Worm (Caenorhabditis elegans): ENCODE data around the gene mxl-3.

The mxl-3 gene

ce11 chrX:13350123-13350798 is 343 bp downstream of the mxl-3 start:
- TF ChIP-seq lin-11 (tag; optimal IDR thresholded peaks at IDR 0.05) = no peak
- no peak for TF ChIP-seq ztf-11 (tag; optimal IDR thresholded peaks at IDR 0.05)
- TF ChIP-seq unc-39 (tag; optimal IDR thresholded peaks at IDR 0.05) = no peak
- 0 out of 2 replicates have a peak, but pooled peaks have one; percentile 64 for TF ChIP-seq ztf-1 (GFP tag; conservative IDR thresholded peaks at IDR 0.05)
- TF ChIP-seq nhr-129 (tag; optimal IDR thresholded peaks at IDR 0.05) = peak; percentile 4
- TF ChIP-seq Y55F3AM.14 (GFP tag; optimal IDR thresholded peaks at IDR 0.05) = no peak

- TF ChIP-seq lsy-2 (tag; optimal IDR thresholded peaks at IDR 0.05) (peak in 1 of 2 experiments; percentile 66), nhr-23 (tag; optimal IDR thresholded peaks at IDR 0.05) (no peak), lin-11 (tag; optimal IDR thresholded peaks at IDR 0.05) (no peak), sma-9 (GFP tag; optimal IDR thresholded peaks at IDR 0.05) (peak; percentile 52), sma-9 (tag; optimal IDR thresholded peaks at IDR 0.05) (no peak), crh-2 (tag; optimal IDR thresholded peaks at IDR 0.05) (peak; percentile 72), nhr-77 (tag; optimal IDR thresholded peaks at IDR 0.05) (no peak), sem-4 (tag; optimal IDR thresholded peaks at IDR 0.05) (peak; percentile 21), F13H6.1 (tag; optimal IDR thresholded peaks at IDR 0.05) (peak; percentile 37), ceh-82 (tag; optimal IDR thresholded peaks at IDR 0.05) (no peak), unc-62 (GFP tag; optimal IDR thresholded peaks at IDR 0.05) (peak; percentile 17), ztf-1 (GFP tag; conservative IDR thresholded peaks at IDR 0.05) (0 out of 2 replicates have a peak, but pooled peaks have one; percentile 28), mab-5 (tag; optimal IDR thresholded peaks at IDR 0.05) (no peak), ztf-11 (tag; optimal IDR thresholded peaks at IDR 0.05) (no peak), lin-13 (GFP tag; optimal IDR thresholded peaks at IDR 0.05) (peak; percentile 71), elt-1 (tag; optimal IDR thresholded peaks at IDR 0.05) (no peak), nhr-25 (tag; optimal IDR thresholded peaks at IDR 0.05) (peak; percentile 62), nhr-6 (tag; optimal IDR thresholded peaks at IDR 0.05) (no peak), nhr-11 (tag; optimal IDR thresholded peaks at IDR 0.05) (peak; percentile 63), nhr-21 (tag; optimal IDR thresholded peaks at IDR 0.05) (peak; percentile 84), elt-3 (tag; optimal IDR thresholded peaks at IDR 0.05) (no peak), nhr-12 (tag; optimal IDR thresholded peaks at IDR 0.05) (no peak), ama-1 (optimal IDR thresholded peaks at IDR 0.05) (peak; percentile 88), Y55F3AM.14 (GFP tag; optimal IDR thresholded peaks at IDR 0.05) (peak; percentile 71), dmd-4 (tag; optimal IDR thresholded peaks at IDR 0.05) (no peak), alr-1 (tag; optimal IDR thresholded peaks at IDR 0.05) (no peak), R02D3.7 (tag; optimal IDR thresholded peaks at IDR 0.05) (no peak), lin-39 (tag; optimal IDR thresholded peaks at IDR 0.05) (no peak), zag-1 (tag; optimal IDR thresholded peaks at IDR 0.05) (no peak), ztf-4 (tag; optimal IDR thresholded peaks at IDR 0.05) (peak; percentile 71), peb-1 (tag; optimal IDR thresholded peaks at IDR 0.05) (no peak), blmp-1 (tag; optimal IDR thresholded peaks at IDR 0.05; ENCODE audit: insufficient read depth) (no peak), C34F6.9 (tag; optimal IDR thresholded peaks at IDR 0.05) (no peak), skn-1 (tag; optimal IDR thresholded peaks at IDR 0.05) (no peak), egl-27 (tag; optimal IDR thresholded peaks at IDR 0.05) (no peak), unc-39 (tag; optimal IDR thresholded peaks at IDR 0.05) (no peak), nhr-10 (tag; optimal IDR thresholded peaks at IDR 0.05) (no peak), nhr-237 (tag; optimal IDR thresholded peaks at IDR 0.05) (no peak), mdl-1 (tag; optimal IDR thresholded peaks at IDR 0.05) (no peak), unc-55 (GFP tag; optimal IDR thresholded peaks at IDR 0.05) (no peak), ceh-16 (tag; optimal IDR thresholded peaks at IDR 0.05) (no peak), fos-1 (tag; optimal IDR thresholded peaks at IDR 0.05) (no peak), ZK546.5 (tag; optimal IDR thresholded peaks at IDR 0.05) (no peak), mbf-1 (tag; optimal IDR thresholded peaks at IDR 0.05) (no peak), aly-2 (tag; optimal IDR thresholded peaks at IDR 0.05) (no peak), gmeb-1 (tag; optimal IDR thresholded peaks at IDR 0.05) (no peak), snpc-4 (tag; optimal IDR thresholded peaks at IDR 0.05) (no peak), sma-3 (GFP tag; optimal IDR thresholded peaks at IDR 0.05) (peak; percentile 73), nhr-129 (tag; optimal IDR thresholded peaks at IDR 0.05) (no peak)
These were observed 1.1 kb downstream of the mxl-3 start for ce11 chrX:13349230-13350122.
